Fruit fly (Drosophila melanogaster) whole organism, embryonic: ENCODE measurements around the gene rempA.

Source experiments
- Asciz ChIP-seq: fragments of 200-800 bp; sonication (Bioruptor generic); optimal IDR thresholded peaks from 2 replicates; lab custom pipeline; 2017; ENCODE audit warnings: missing biosample characterization, mild to moderate bottlenecking, missing genetic modification characterization, missing genetic modification reagents
- CG11247 ChIP-seq: fragments of 200-800 bp; sonication (Bioruptor generic); IDR thresholded peaks from 2 replicates; pipeline ENCODE4 v1.3.6; 2022; ENCODE audit warnings: missing biosample characterization, missing genetic modification characterization
- CG11398 ChIP-seq: fragments of 200-800 bp; sonication (Bioruptor generic); optimal IDR thresholded peaks from 2 replicates; lab custom pipeline; 2016; ENCODE audit warnings: missing biosample characterization, missing genetic modification characterization
- CG14014 ChIP-seq: fragments of 200-800 bp; sonication (Bioruptor generic); IDR thresholded peaks from 2 replicates; pipeline ENCODE4 v1.3.6; 2022; ENCODE audit warnings: missing biosample characterization, missing genetic modification characterization
- CG14441 ChIP-seq: fragments of 200-800 bp; sonication (Bioruptor generic); IDR thresholded peaks from 2 replicates; pipeline ENCODE4 v1.3.6; 2022; ENCODE audit warnings: missing biosample characterization, missing genetic modification characterization
- CG16779 ChIP-seq: fragments of 200-800 bp; sonication (Bioruptor generic); IDR thresholded peaks from 2 replicates; pipeline ENCODE4 v1.3.6; 2022; ENCODE audit warnings: missing biosample characterization, missing genetic modification characterization
- CG17359 ChIP-seq: fragments of 200-800 bp; sonication (Bioruptor generic); optimal IDR thresholded peaks from 3 replicates; lab custom pipeline; 2018; ENCODE audit warnings: missing biosample characterization, mild to moderate bottlenecking, missing genetic modification characterization, moderate library complexity
- CG2129 ChIP-seq: fragments of 200-800 bp; sonication (Bioruptor generic); IDR thresholded peaks from 2 replicates; pipeline ENCODE4 v1.3.6; 2022; ENCODE audit warnings: missing biosample characterization, missing genetic modification characterization; ENCODE audit not compliant: partially characterized antibody
- CG3281 ChIP-seq: fragments of 200-800 bp; sonication (Bioruptor generic); optimal IDR thresholded peaks from 3 replicates; lab custom pipeline; 2017; ENCODE audit warnings: missing biosample characterization, mild to moderate bottlenecking, missing genetic modification characterization
- CG43689 ChIP-seq: fragments of 200-800 bp; sonication (Bioruptor generic); IDR thresholded peaks from 2 replicates; pipeline ENCODE4 v1.3.6; 2022; ENCODE audit warnings: missing biosample characterization, missing genetic modification characterization
- CG4424 ChIP-seq: fragments of 200-800 bp; sonication (Bioruptor generic); optimal IDR thresholded peaks from 3 replicates; lab custom pipeline; 2016; ENCODE audit warnings: missing biosample characterization, missing genetic modification characterization
- CG6175 ChIP-seq: fragments of 200-800 bp; sonication (Bioruptor generic); IDR thresholded peaks from 3 replicates; pipeline ENCODE4 v1.3.6; 2022; ENCODE audit warnings: missing biosample characterization, missing genetic modification characterization
- CG7556 ChIP-seq: fragments of 200-800 bp; sonication (Bioruptor generic); optimal IDR thresholded peaks from 2 replicates; lab custom pipeline; 2017; ENCODE audit warnings: missing biosample characterization, mild to moderate bottlenecking, missing genetic modification characterization
- CG7786 ChIP-seq: fragments of 200-800 bp; sonication (Bioruptor generic); optimal IDR thresholded peaks from 2 replicates; lab custom pipeline; 2016; ENCODE audit warnings: missing biosample characterization, missing genetic modification characterization
- CG8478 ChIP-seq: fragments of >200 bp; optimal IDR thresholded peaks from 2 replicates; lab custom pipeline; 2018
- CG9215 ChIP-seq: fragments of 200-800 bp; sonication (Bioruptor generic); IDR thresholded peaks from 2 replicates; pipeline ENCODE4 v1.3.6; 2022; ENCODE audit warnings: missing biosample characterization, missing genetic modification characterization
- CHES-1-like ChIP-seq: fragments of 200-800 bp; sonication (Bioruptor generic); optimal IDR thresholded peaks from 2 replicates; lab custom pipeline; 2016; ENCODE audit warnings: missing biosample characterization, missing genetic modification characterization
- CkIIα-i1 ChIP-seq: fragments of 200-800 bp; sonication (Bioruptor generic); IDR thresholded peaks from 2 replicates; pipeline ENCODE4 v1.3.6; 2022; ENCODE audit warnings: missing biosample characterization, missing genetic modification characterization
- CoRest ChIP-seq: fragments of 200-800 bp; sonication (Bioruptor generic); optimal IDR thresholded peaks from 3 replicates; lab custom pipeline; 2018; ENCODE audit warnings: missing biosample characterization, mild to moderate bottlenecking, missing genetic modification characterization, moderate library complexity
- D ChIP-seq, 2 experiments: fragments of 200-800 bp in 1 of 2; fragments of >200 bp in 1 of 2; sonication (Bioruptor generic) in 1 of 2; optimal IDR thresholded peaks; 2 replicates in 1 of 2; 3 replicates in 1 of 2; lab custom pipeline; 2017; ENCODE audit warnings: mild to moderate bottlenecking in 1 of 2, missing biosample characterization in 1 of 2, missing genetic modification characterization in 1 of 2, missing genetic modification reagents in 1 of 2
- Dek ChIP-seq: fragments of 200-800 bp; sonication (Bioruptor generic); optimal IDR thresholded peaks from 3 replicates; lab custom pipeline; 2019; ENCODE audit warnings: missing biosample characterization, mild to moderate bottlenecking, missing genetic modification characterization, moderate library complexity
- Dref ChIP-seq: fragments of 200-800 bp; sonication (Bioruptor generic); IDR thresholded peaks from 2 replicates; pipeline ENCODE4 v1.3.6; 2022; ENCODE audit warnings: missing biosample characterization, missing genetic modification characterization
- HmgD ChIP-seq: fragments of 200-800 bp; sonication (Bioruptor generic); optimal IDR thresholded peaks from 3 replicates; lab custom pipeline; 2016; ENCODE audit warnings: missing biosample characterization, missing genetic modification characterization
- HmgZ ChIP-seq: fragments of 200-800 bp; sonication (Bioruptor generic); optimal IDR thresholded peaks from 2 replicates; lab custom pipeline; 2018; ENCODE audit warnings: missing biosample characterization, mild to moderate bottlenecking, missing genetic modification characterization
- Hr3 ChIP-seq: fragments of 200-800 bp; sonication (Bioruptor generic); optimal IDR thresholded peaks from 3 replicates; lab custom pipeline; 2016; ENCODE audit warnings: missing biosample characterization, missing genetic modification characterization
- Jarid2 ChIP-seq: fragments of 200-800 bp; sonication (Bioruptor generic); optimal IDR thresholded peaks from 3 replicates; lab custom pipeline; 2017; ENCODE audit warnings: mild to moderate bottlenecking, missing biosample characterization, missing genetic modification reagents, missing genetic modification characterization
- Lim3 ChIP-seq: fragments of 200-800 bp; sonication (Bioruptor generic); IDR thresholded peaks from 2 replicates; pipeline ENCODE4 v1.3.6; 2022; ENCODE audit warnings: missing biosample characterization, missing genetic modification characterization
- MBD-R2 ChIP-seq: fragments of 200-800 bp; sonication (Bioruptor generic); IDR thresholded peaks from 2 replicates; pipeline ENCODE4 v1.3.6; 2022; ENCODE audit warnings: missing biosample characterization, missing genetic modification characterization
- Nf-YA ChIP-seq: fragments of 200-800 bp; sonication (Bioruptor generic); IDR thresholded peaks from 2 replicates; pipeline ENCODE4 v1.3.6; 2022; ENCODE audit warnings: missing biosample characterization, missing genetic modification characterization
- Nf-YB ChIP-seq: fragments of 200-800 bp; sonication (Bioruptor generic); optimal IDR thresholded peaks from 3 replicates; lab custom pipeline; 2019; ENCODE audit warnings: missing biosample characterization, mild to moderate bottlenecking, missing genetic modification characterization, moderate library complexity
- ac ChIP-seq: fragments of 200-800 bp; sonication (Bioruptor generic); optimal IDR thresholded peaks from 3 replicates; lab custom pipeline; 2017; ENCODE audit warnings: missing biosample characterization, mild to moderate bottlenecking, missing genetic modification characterization
- cas ChIP-seq: fragments of 200-800 bp; sonication (Bioruptor generic); IDR thresholded peaks from 2 replicates; pipeline ENCODE4 v1.3.6; 2022; ENCODE audit warnings: missing biosample characterization, missing genetic modification characterization
- cg ChIP-seq: fragments of 200-800 bp; sonication (Bioruptor generic); optimal IDR thresholded peaks from 3 replicates; lab custom pipeline; 2019; ENCODE audit warnings: missing biosample characterization, mild to moderate bottlenecking, missing genetic modification characterization, moderate library complexity
- dm ChIP-seq: fragments of 200-800 bp; sonication (Bioruptor generic); optimal IDR thresholded peaks from 3 replicates; lab custom pipeline; 2016; ENCODE audit warnings: missing biosample characterization, missing genetic modification characterization
- gem ChIP-seq: fragments of 200-800 bp; sonication (Bioruptor generic); optimal IDR thresholded peaks from 2 replicates; lab custom pipeline; 2019; ENCODE audit warnings: missing biosample characterization, mild to moderate bottlenecking, missing genetic modification characterization, moderate library complexity
- grau ChIP-seq: fragments of 200-800 bp; optimal IDR thresholded peaks from 3 replicates; lab custom pipeline; 2019; ENCODE audit warnings: missing biosample characterization, mild to moderate bottlenecking, missing genetic modification characterization, moderate library complexity
- hth ChIP-seq: fragments of >200 bp; optimal IDR thresholded peaks from 2 replicates; lab custom pipeline; 2017; ENCODE audit warnings: inconsistent platforms
- ind ChIP-seq: fragments of 200-800 bp; sonication (Bioruptor generic); optimal IDR thresholded peaks from 3 replicates; lab custom pipeline; 2016; ENCODE audit warnings: missing biosample characterization, missing genetic modification characterization
- mam ChIP-seq: fragments of 200-800 bp; sonication (Bioruptor generic); optimal IDR thresholded peaks from 3 replicates; lab custom pipeline; 2016; ENCODE audit warnings: missing biosample characterization, missing genetic modification characterization
- nau ChIP-seq: fragments of 200-800 bp; sonication (Bioruptor generic); optimal IDR thresholded peaks from 3 replicates; lab custom pipeline; 2017; ENCODE audit warnings: missing biosample characterization, mild to moderate bottlenecking, missing genetic modification characterization, missing genetic modification reagents
- nom ChIP-seq: fragments of 200-800 bp; sonication (Bioruptor generic); optimal IDR thresholded peaks from 2 replicates; lab custom pipeline; 2017; ENCODE audit warnings: missing biosample characterization, missing genetic modification characterization, mild to moderate bottlenecking, moderate library complexity, missing genetic modification reagents
- pb ChIP-seq: fragments of 200-800 bp; sonication (Bioruptor generic); optimal IDR thresholded peaks from 3 replicates; lab custom pipeline; 2016; ENCODE audit warnings: missing biosample characterization, missing genetic modification characterization
- peb ChIP-seq: fragments of 200-800 bp; sonication (Bioruptor generic); IDR thresholded peaks from 2 replicates; pipeline ENCODE4 v1.3.6; 2022; ENCODE audit warnings: missing biosample characterization, missing genetic modification characterization
- phol ChIP-seq: fragments of 200-800 bp; sonication (Bioruptor generic); optimal IDR thresholded peaks from 3 replicates; lab custom pipeline; 2018; ENCODE audit warnings: missing biosample characterization, mild to moderate bottlenecking, missing genetic modification characterization, moderate library complexity
- pum ChIP-seq: fragments of 200-800 bp; sonication (Bioruptor generic); optimal IDR thresholded peaks from 2 replicates; lab custom pipeline; 2016; ENCODE audit warnings: missing biosample characterization, missing genetic modification characterization
- row ChIP-seq: fragments of 200-800 bp; sonication (Bioruptor generic); IDR thresholded peaks from 3 replicates; pipeline ENCODE4 v1.3.6; 2022; ENCODE audit warnings: missing biosample characterization, missing genetic modification characterization
- sc ChIP-seq, 3 experiments: fragments of >200 bp in 2 of 3; fragments of 200-800 bp in 1 of 3; sonication (Bioruptor generic) in 1 of 3; optimal IDR thresholded peaks; 2 replicates in 2 of 3; 3 replicates in 1 of 3; lab custom pipeline; 2017; ENCODE audit warnings: mild to moderate bottlenecking in 1 of 3, missing biosample characterization in 1 of 3, missing genetic modification characterization in 1 of 3, missing genetic modification reagents in 1 of 3
- trem ChIP-seq: fragments of 200-800 bp; optimal IDR thresholded peaks from 3 replicates; lab custom pipeline; 2019; ENCODE audit warnings: missing biosample characterization, mild to moderate bottlenecking, missing genetic modification characterization, moderate library complexity
- twi ChIP-seq: fragments of 200-800 bp; optimal IDR thresholded peaks from 2 replicates; lab custom pipeline; 2019; ENCODE audit warnings: missing biosample characterization, mild to moderate bottlenecking, missing genetic modification characterization, moderate library complexity
- vvl ChIP-seq: fragments of 200-800 bp; sonication (Bioruptor generic); IDR thresholded peaks from 2 replicates; pipeline ENCODE4 v1.3.6; 2022; ENCODE audit warnings: missing biosample characterization, missing genetic modification characterization
- wek ChIP-seq: fragments of 200-800 bp; sonication (Bioruptor generic); optimal IDR thresholded peaks from 3 replicates; lab custom pipeline; 2018; ENCODE audit warnings: missing biosample characterization, mild to moderate bottlenecking, missing genetic modification characterization, moderate library complexity

rempA gene

dm6 chr2L:574226-574625 lies 14.1 kb upstream of the rempA start, which contains the start of the genes Ipk2 and cold (continued):
- TF ChIP-seq wek (GFP tag; lab: Kevin White, UChicago) (no peak), Dref (0 out of 2 replicates have a peak, but pooled peaks have one; percentile 38), CG2129 (GFP tag; lab: Robert Waterston, UW) (no peak), hth (lab: Kevin White, UChicago) (no peak), CoRest (peak; percentile 89), phol (tag; lab: Kevin White, UChicago) (peak; percentile 88), MBD-R2 (GFP tag; lab: Robert Waterston, UW) (peak; percentile 97), CG3281 (GFP tag; lab: Kevin White, UChicago) (peak; percentile 83), CG16779 (GFP tag; lab: Robert Waterston, UW) (no peak), row (peak; percentile 95), gem (tag; lab: Kevin White, UChicago) (no peak), CG9215 (peak; percentile 80), D (optimal IDR thresholded peaks at IDR 0.05; lab: Kevin White, UChicago) (no peak), D (GFP tag; optimal IDR thresholded peaks at IDR 0.05; lab: Kevin White, UChicago) (peak; percentile 50), vvl (peak; percentile 72), cas (GFP tag; lab: Robert Waterston, UW) (0 out of 2 replicates have a peak, but pooled peaks have one; percentile 42), pb (GFP tag; lab: Kevin White, UChicago) (peak; percentile 50), trem (tag; lab: Kevin White, UChicago) (peak; percentile 93), Lim3 (no peak), CG17359 (peak; percentile 62), cg (GFP tag; lab: Kevin White, UChicago) (no peak), CG6175 (GFP tag; lab: Robert Waterston, UW) (no peak), Nf-YA (GFP tag; lab: Robert Waterston, UW) (0 out of 2 replicates have a peak, but pooled peaks have one; percentile 17), CG14441 (GFP tag; lab: Robert Waterston, UW) (peak; percentile 73), CG7786 (GFP tag; lab: Kevin White, UChicago) (peak; percentile 77), CG43689 (GFP tag; lab: Robert Waterston, UW) (0 out of 2 replicates have a peak, but pooled peaks have one; percentile 10), dm (GFP tag; lab: Kevin White, UChicago) (peak; percentile 61), CG8478 (lab: Kevin White, UChicago) (no peak), ind (GFP tag; lab: Kevin White, UChicago) (peak; percentile 83), ac (GFP tag; lab: Kevin White, UChicago) (no peak), CG11247 (GFP tag; lab: Robert Waterston, UW) (peak; percentile 64), Nf-YB (GFP tag; lab: Kevin White, UChicago) (peak; percentile 64), twi (peak; percentile 67), CG11398 (GFP tag; lab: Kevin White, UChicago) (peak; percentile 54), pum (GFP tag; lab: Kevin White, UChicago) (peak; percentile 81), Asciz (no peak), Dek (peak; percentile 58), CG14014 (peak; percentile 63; the same call in 1 of the 2 replicates), Jarid2 (GFP tag; lab: Kevin White, UChicago) (peak; percentile 1), CkIIα-i1 (no peak), grau (tag; lab: Kevin White, UChicago) (peak; percentile 83), mam (GFP tag; lab: Kevin White, UChicago) (peak; percentile 89), HmgZ (tag; lab: Kevin White, UChicago) (peak; percentile 90), peb (GFP tag; lab: Robert Waterston, UW) (peak; percentile 16; the same call in 1 of the 2 replicates), sc (optimal IDR thresholded peaks at IDR 0.05; lab: Kevin White, UChicago) (no peak), sc (GFP tag; optimal IDR thresholded peaks at IDR 0.05; lab: Kevin White, UChicago) (peak; percentile 42), CG7556 (GFP tag; lab: Kevin White, UChicago) (peak; percentile 80), CG4424 (GFP tag; lab: Kevin White, UChicago) (peak; percentile 85), nom (GFP tag; lab: Kevin White, UChicago) (peak; percentile 70), CHES-1-like (GFP tag; lab: Kevin White, UChicago) (peak; percentile 84), HmgD (GFP tag; lab: Kevin White, UChicago) (peak; percentile 20), Hr3 (peak; percentile 83), nau (GFP tag; lab: Kevin White, UChicago) (no peak)
